Worm (Caenorhabditis elegans) whole organism, mixed stage, embryonic: ENCODE measurements around the gene col-144.

ENCODE experiments used
- bed-3 ChIP-seq: fragments of 200-800 bp; sonication (Bioruptor generic); optimal IDR thresholded peaks from 3 replicates; lab custom pipeline; 2018; ENCODE audit warnings: mild to moderate bottlenecking, missing genetic modification characterization, moderate library complexity, missing compliant biosample characterization
- blmp-1 ChIP-seq: fragments of 150-350 bp; optimal IDR thresholded peaks from 2 replicates; lab custom pipeline; 2014; ENCODE audit warnings: missing biosample characterization, missing genetic modification characterization
- ceh-43 ChIP-seq: fragments of 200-800 bp; sonication (Bioruptor generic); optimal IDR thresholded peaks from 2 replicates; lab custom pipeline; 2018; ENCODE audit warnings: mild to moderate bottlenecking, missing genetic modification characterization, moderate library complexity, missing compliant biosample characterization
- ceh-83 ChIP-seq: fragments of 200-800 bp; sonication (Bioruptor generic); optimal IDR thresholded peaks from 2 replicates; lab custom pipeline; 2018; ENCODE audit warnings: mild to moderate bottlenecking, missing genetic modification characterization, missing compliant biosample characterization
- ces-1 ChIP-seq: fragments of 150-350 bp; optimal IDR thresholded peaks from 2 replicates; lab custom pipeline; 2014; ENCODE audit warnings: missing biosample characterization, missing genetic modification reagents, missing genetic modification characterization
- cnd-1 ChIP-seq: fragments of 200-800 bp; sonication (Bioruptor generic); optimal IDR thresholded peaks from 2 replicates; lab custom pipeline; 2018; ENCODE audit warnings: mild to moderate bottlenecking, missing genetic modification characterization, missing compliant biosample characterization
- drap-1 ChIP-seq: fragments of 200-800 bp; sonication (Bioruptor generic); optimal IDR thresholded peaks from 3 replicates; lab custom pipeline; 2018; ENCODE audit warnings: mild to moderate bottlenecking, missing genetic modification characterization, missing compliant biosample characterization
- elt-1 ChIP-seq: sonication (generic microtip); optimal IDR thresholded peaks from 2 replicates; lab custom pipeline; 2017; ENCODE audit warnings: missing genetic modification characterization, mild to moderate bottlenecking, missing compliant biosample characterization, antibody characterized with exemption, moderate library complexity, borderline replicate concordance; ENCODE audit not compliant: insufficient read depth
- elt-3 ChIP-seq: fragments of 150-350 bp; optimal IDR thresholded peaks from 2 replicates; lab custom pipeline; 2014; ENCODE audit warnings: missing biosample characterization, missing genetic modification characterization
- flh-1 ChIP-seq: fragments of 200-800 bp; sonication (Bioruptor generic); optimal IDR thresholded peaks from 2 replicates; lab custom pipeline; 2018; ENCODE audit warnings: mild to moderate bottlenecking, missing genetic modification characterization, moderate library complexity, missing compliant biosample characterization
- ham-2 ChIP-seq: fragments of 200-800 bp; sonication (Bioruptor generic); optimal IDR thresholded peaks from 2 replicates; lab custom pipeline; 2018; ENCODE audit warnings: mild to moderate bottlenecking, missing genetic modification characterization, missing compliant biosample characterization
- hlh-1 ChIP-seq: fragments of 150-350 bp; optimal IDR thresholded peaks from 2 replicates; lab custom pipeline; 2014; ENCODE audit warnings: missing biosample characterization, missing genetic modification reagents, missing genetic modification characterization
- lsy-2 ChIP-seq: fragments of 150-350 bp; optimal IDR thresholded peaks from 2 replicates; lab custom pipeline; 2014; ENCODE audit warnings: missing biosample characterization, missing genetic modification characterization
- mab-5 ChIP-seq: fragments of 150-350 bp; optimal IDR thresholded peaks from 2 replicates; lab custom pipeline; 2014; ENCODE audit warnings: missing biosample characterization, missing genetic modification characterization
- mep-1 ChIP-seq: fragments of 150-350 bp; optimal IDR thresholded peaks from 2 replicates; lab custom pipeline; 2017; ENCODE audit warnings: missing biosample characterization, missing genetic modification reagents, missing genetic modification characterization, inconsistent platforms
- nhr-12 ChIP-seq: fragments of 150-350 bp; optimal IDR thresholded peaks from 2 replicates; lab custom pipeline; 2014; ENCODE audit warnings: missing biosample characterization, missing genetic modification characterization
- nhr-2 ChIP-seq: fragments of 150-350 bp; optimal IDR thresholded peaks from 2 replicates; lab custom pipeline; 2014; ENCODE audit warnings: missing biosample characterization, missing genetic modification characterization
- nhr-28 ChIP-seq: fragments of 150-350 bp; optimal IDR thresholded peaks from 2 replicates; lab custom pipeline; 2014; ENCODE audit warnings: missing biosample characterization, missing genetic modification characterization
- nhr-76 ChIP-seq: sonication (generic microtip); optimal IDR thresholded peaks from 2 replicates; lab custom pipeline; 2017; ENCODE audit warnings: missing biosample characterization, missing genetic modification characterization
- pha-4 ChIP-seq: fragments of 150-350 bp; optimal IDR thresholded peaks from 2 replicates; lab custom pipeline; 2018; ENCODE audit warnings: missing biosample characterization, missing genetic modification reagents, missing genetic modification characterization
- sem-2 ChIP-seq: fragments of 200-800 bp; sonication (Bioruptor generic); optimal IDR thresholded peaks from 2 replicates; lab custom pipeline; 2018; ENCODE audit warnings: mild to moderate bottlenecking, missing genetic modification characterization, missing compliant biosample characterization
- snpc-4 ChIP-seq: fragments of 150-350 bp; optimal IDR thresholded peaks from 2 replicates; lab custom pipeline; 2014; ENCODE audit warnings: missing biosample characterization, missing genetic modification characterization
- sptf-1 ChIP-seq: sonication (generic microtip); optimal IDR thresholded peaks from 2 replicates; lab custom pipeline; 2017; ENCODE audit warnings: mild to moderate bottlenecking, missing genetic modification characterization, moderate library complexity, missing compliant biosample characterization
- unc-120 ChIP-seq: sonication (generic microtip); optimal IDR thresholded peaks from 2 replicates; lab custom pipeline; 2017; ENCODE audit warnings: missing genetic modification characterization, missing compliant biosample characterization; ENCODE audit not compliant: poor library complexity, severe bottlenecking
- unc-39 ChIP-seq: fragments of 150-350 bp; optimal IDR thresholded peaks from 2 replicates; lab custom pipeline; 2014; ENCODE audit warnings: missing biosample characterization, missing genetic modification characterization
- unc-62 ChIP-seq: fragments of 150-350 bp; optimal IDR thresholded peaks from 2 replicates; lab custom pipeline; 2014; ENCODE audit warnings: missing biosample characterization, missing genetic modification reagents, missing genetic modification characterization
- zip-8 ChIP-seq: fragments of 150-350 bp; optimal IDR thresholded peaks from 2 replicates; lab custom pipeline; 2014; ENCODE audit warnings: missing biosample characterization, missing genetic modification characterization
- ztf-11 ChIP-seq: fragments of 150-350 bp; optimal IDR thresholded peaks from 2 replicates; lab custom pipeline; 2014; ENCODE audit warnings: missing biosample characterization, missing genetic modification characterization

Gene col-144

DNA sequence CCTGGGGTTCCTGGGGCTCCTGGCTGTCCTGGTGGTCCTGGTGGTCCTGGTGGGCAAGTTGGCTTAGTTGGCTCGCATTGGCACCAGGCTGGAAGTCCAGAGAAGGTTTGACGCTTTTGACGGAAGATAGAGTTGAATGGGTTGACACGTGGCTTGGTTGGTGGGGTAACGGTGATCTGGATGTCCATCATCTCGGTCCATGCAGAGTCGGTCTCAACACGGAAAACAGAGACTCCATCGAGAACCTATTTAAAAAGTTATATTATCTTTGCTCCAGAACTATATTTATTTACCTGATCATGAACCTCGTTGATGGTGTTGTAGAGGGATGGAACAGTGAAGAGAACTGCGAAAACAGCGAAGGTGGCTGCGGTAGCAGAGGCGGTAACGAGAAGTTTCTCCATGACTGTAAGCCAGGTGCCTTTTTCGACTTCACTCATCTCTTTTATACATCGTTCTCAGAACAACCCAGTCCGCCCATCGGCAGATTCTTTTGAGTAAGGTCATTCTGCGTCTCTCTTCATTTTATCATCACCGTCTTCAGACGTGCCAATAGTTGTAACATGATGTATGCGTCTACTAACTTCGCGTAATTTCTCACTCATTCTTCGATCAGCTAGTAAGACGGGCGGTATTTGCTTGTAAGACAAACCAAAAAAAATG is at the start of gene col-144:
TSS of gene col-144 (minus strand) at position 419 of the 663 bp plus-strand sequence.
- TF ChIP-seq zip-8 (tag; lab: Kevin White, UChicago) = no peak
- no peak for TF ChIP-seq nhr-12 (tag; lab: Kevin White, UChicago)
- TF ChIP-seq nhr-2 (tag; lab: Kevin White, UChicago) = no peak
- no peak for TF ChIP-seq bed-3
- no peak for TF ChIP-seq nhr-28 (tag; lab: Kevin White, UChicago)
- TF ChIP-seq ces-1 (GFP tag; lab: Kevin White, UChicago) = no peak
- no peak for TF ChIP-seq elt-3 (tag; lab: Kevin White, UChicago)
- TF ChIP-seq cnd-1 (tag; lab: Kevin White, UChicago) = no peak
- no peak for TF ChIP-seq sem-2
- no peak for TF ChIP-seq ztf-11 (tag; lab: Kevin White, UChicago)
- TF ChIP-seq elt-1 (tag; lab: Kevin White, UChicago) = no peak

DNA sequence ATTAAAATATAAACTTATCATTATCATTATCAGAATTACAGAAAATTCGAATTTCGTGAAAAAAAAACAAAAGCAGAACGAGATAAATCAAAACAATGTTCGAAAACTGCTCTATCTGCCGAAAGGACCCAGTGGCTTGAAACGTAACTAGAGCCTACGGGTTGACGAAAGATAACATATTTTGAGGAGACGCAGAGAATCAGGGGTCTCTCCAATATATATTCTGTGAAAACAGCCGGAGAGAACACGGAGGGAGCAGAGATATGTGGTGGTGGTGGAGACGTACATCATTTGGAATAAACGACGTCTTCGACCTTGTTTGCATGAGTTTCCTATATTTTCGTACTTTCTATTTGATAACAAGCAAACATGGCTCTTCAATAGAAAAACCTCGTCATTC is 48.4 kb upstream of the col-144 start:
- TF ChIP-seq ces-1 (GFP tag; lab: Kevin White, UChicago) (peak; percentile 32), nhr-12 (tag; lab: Kevin White, UChicago) (no peak), bed-3 (no peak)

- TF ChIP-seq ceh-83 (no peak), mep-1 (tag; lab: Kevin White, UChicago) (no peak), elt-3 (tag; lab: Kevin White, UChicago) (no peak), snpc-4 (no peak), pha-4 (tag; lab: Kevin White, UChicago) (no peak), nhr-28 (tag; lab: Kevin White, UChicago) (no peak), ham-2 (GFP tag; lab: Kevin White, UChicago) (no peak), ceh-43 (no peak), nhr-12 (tag; lab: Kevin White, UChicago) (no peak), sptf-1 (tag; lab: Kevin White, UChicago) (no peak), flh-1 (GFP tag; lab: Kevin White, UChicago) (no peak), drap-1 (no peak), blmp-1 (tag; lab: Kevin White, UChicago) (no peak), mab-5 (no peak), ces-1 (GFP tag; lab: Kevin White, UChicago) (no peak), zip-8 (tag; lab: Kevin White, UChicago) (no peak), bed-3 (no peak), nhr-76 (tag; lab: Kevin White, UChicago) (no peak), nhr-2 (tag; lab: Kevin White, UChicago) (no peak), lsy-2 (tag; lab: Kevin White, UChicago) (no peak)
These were observed 46.9 kb upstream of the col-144 start, which contains the start of gene inx-10 for ce11 chrV:9207377-9207776. inx-10 (minus strand) TSS chrV:9207477.

DNA sequence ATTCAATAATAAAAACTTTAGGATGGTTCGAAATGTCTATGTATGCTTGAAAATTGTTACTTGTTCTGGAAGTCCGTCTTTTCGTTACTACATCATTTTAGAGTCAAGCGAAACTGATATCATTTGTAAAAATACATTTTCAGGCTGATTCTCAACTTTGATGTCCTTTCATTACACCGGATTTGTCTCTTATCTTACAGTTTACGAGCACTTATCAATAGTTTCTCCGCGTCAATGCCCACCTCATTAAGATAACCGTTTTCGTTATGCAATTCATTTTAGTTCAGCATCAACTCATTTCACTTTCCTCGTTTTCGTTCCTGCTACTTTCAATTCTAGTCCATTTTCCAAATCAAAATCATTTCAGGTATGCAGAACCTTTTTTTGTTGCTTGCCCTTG is 42.3 kb upstream of the col-144 start, which contains the start of gene asp-2:
TSS of gene asp-2 (plus strand) at position 368 of the 400 bp plus-strand sequence.
- TF ChIP-seq hlh-1 (tag; lab: Kevin White, UChicago) = no peak
- TF ChIP-seq sem-2 = no peak
- no peak for TF ChIP-seq elt-1 (tag; lab: Kevin White, UChicago)

DNA sequence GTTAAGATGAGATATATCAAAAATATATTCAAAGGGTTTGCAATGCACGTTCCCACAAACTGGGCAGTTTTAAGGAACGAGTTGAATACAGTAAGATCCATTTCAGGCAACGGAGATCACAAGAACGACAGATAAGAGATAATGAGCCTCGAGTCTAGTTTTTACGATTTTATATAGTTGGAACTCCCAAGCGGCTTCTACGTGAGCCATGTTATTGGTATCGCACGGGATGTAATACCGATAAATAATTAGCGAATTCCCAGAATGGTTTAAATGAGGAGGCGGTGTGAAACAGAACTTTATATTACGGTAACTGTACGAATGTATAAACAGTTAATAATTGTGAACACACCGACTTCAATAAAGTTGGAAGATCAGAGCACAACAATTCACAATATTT is 38.4 kb upstream of the col-144 start, which contains the start of gene str-177:
TSS of gene str-177 (minus strand) at position 101 of the 400 bp plus-strand sequence.
- TF ChIP-seq bed-3 = no peak
- no peak for TF ChIP-seq unc-62
- TF ChIP-seq ztf-11 (tag; lab: Kevin White, UChicago) = no peak
- no peak for TF ChIP-seq ceh-43
- no peak for TF ChIP-seq elt-3 (tag; lab: Kevin White, UChicago)
- TF ChIP-seq nhr-28 (tag; lab: Kevin White, UChicago) = no peak
- no peak for TF ChIP-seq snpc-4
- TF ChIP-seq blmp-1 (tag; lab: Kevin White, UChicago) = no peak
- no peak for TF ChIP-seq unc-120 (tag; lab: Kevin White, UChicago)
- no peak for TF ChIP-seq unc-39 (tag; lab: Kevin White, UChicago)
- no peak for TF ChIP-seq sptf-1 (tag; lab: Kevin White, UChicago)
- TF ChIP-seq nhr-2 (tag; lab: Kevin White, UChicago) = no peak
- TF ChIP-seq, all 35 proteins: peak for 0
